Worm (Caenorhabditis elegans) whole organism, L2 larva: Measurements from ENCODE around the gene hrg-4.

Source experiments
- alr-1 ChIP-seq: fragments of 150-350 bp; optimal IDR thresholded peaks from 2 replicates; lab custom pipeline; 2014; ENCODE audit warnings: missing biosample characterization, missing genetic modification characterization
- aly-2 ChIP-seq: fragments of 150-350 bp; optimal IDR thresholded peaks from 2 replicates; lab custom pipeline; 2014; ENCODE audit warnings: missing biosample characterization, missing genetic modification characterization
- lin-39 ChIP-seq: fragments of 150-350 bp; optimal IDR thresholded peaks from 2 replicates; lab custom pipeline; 2014; ENCODE audit warnings: missing biosample characterization, missing genetic modification reagents, missing genetic modification characterization
- nhr-21 ChIP-seq: fragments of 150-350 bp; optimal IDR thresholded peaks from 2 replicates; lab custom pipeline; 2014; ENCODE audit warnings: missing biosample characterization, missing genetic modification characterization
- unc-62 ChIP-seq: fragments of 150-350 bp; optimal IDR thresholded peaks from 2 replicates; lab custom pipeline; 2014; ENCODE audit warnings: missing biosample characterization, missing genetic modification reagents, missing genetic modification characterization

ce11 chrIV:11049806-11050205 lies 19.0 kb upstream of the hrg-4 start, which contains the start of gene F36H1.3:
- TF ChIP-seq lin-39 (tag; lab: Kevin White, UChicago) (no peak), unc-62 (no peak), nhr-21 (no peak), aly-2 (tag; lab: Kevin White, UChicago) (no peak), alr-1 (no peak)
